Worm (Caenorhabditis elegans) whole organism, mixed stage, embryonic: ENCODE data around the gene C53A3.4.

Source experiments
- ceh-83 ChIP-seq: fragments of 200-800 bp; sonication (Bioruptor generic); optimal IDR thresholded peaks from 2 replicates; lab custom pipeline; 2018; ENCODE audit warnings: mild to moderate bottlenecking, missing genetic modification characterization, missing compliant biosample characterization
- cnd-1 ChIP-seq: fragments of 200-800 bp; sonication (Bioruptor generic); optimal IDR thresholded peaks from 2 replicates; lab custom pipeline; 2018; ENCODE audit warnings: mild to moderate bottlenecking, missing genetic modification characterization, missing compliant biosample characterization
- lin-13 ChIP-seq: fragments of 150-350 bp; optimal IDR thresholded peaks from 2 replicates; lab custom pipeline; 2014; ENCODE audit warnings: missing biosample characterization, missing genetic modification characterization
- mab-5 ChIP-seq: fragments of 150-350 bp; optimal IDR thresholded peaks from 2 replicates; lab custom pipeline; 2014; ENCODE audit warnings: missing biosample characterization, missing genetic modification characterization
- mep-1 ChIP-seq: fragments of 150-350 bp; optimal IDR thresholded peaks from 2 replicates; lab custom pipeline; 2017; ENCODE audit warnings: missing biosample characterization, missing genetic modification reagents, missing genetic modification characterization, inconsistent platforms
- nhr-237 ChIP-seq: fragments of 150-350 bp; optimal IDR thresholded peaks from 2 replicates; lab custom pipeline; 2014; ENCODE audit warnings: missing biosample characterization, missing genetic modification characterization
- nhr-28 ChIP-seq: fragments of 150-350 bp; optimal IDR thresholded peaks from 2 replicates; lab custom pipeline; 2014; ENCODE audit warnings: missing biosample characterization, missing genetic modification characterization
- nhr-76 ChIP-seq: sonication (generic microtip); optimal IDR thresholded peaks from 2 replicates; lab custom pipeline; 2017; ENCODE audit warnings: missing biosample characterization, missing genetic modification characterization

DNA sequence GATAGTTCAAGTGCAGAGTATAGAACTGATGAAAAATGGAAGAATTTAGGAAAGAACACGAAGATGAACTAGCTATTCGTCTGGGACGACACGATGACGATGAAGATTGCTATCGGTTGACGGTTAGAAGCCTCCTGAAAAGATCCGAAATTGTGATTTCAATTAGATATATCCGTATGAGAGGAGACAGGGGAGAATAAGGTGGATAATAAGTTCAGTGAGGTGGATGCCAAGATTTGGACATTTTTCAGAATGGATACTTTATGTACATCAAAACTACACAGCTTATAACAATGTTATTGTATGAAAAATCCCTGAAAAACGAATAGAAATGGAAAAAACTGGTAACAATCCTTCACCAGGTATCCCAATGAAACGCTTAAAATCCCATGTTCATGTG is 39.5 kb upstream of the C53A3.4 start, which contains the start of gene nstp-3:
- TF ChIP-seq nhr-76 (no peak), lin-13 (no peak), ceh-83 (no peak), cnd-1 (no peak), mep-1 (no peak), nhr-28 (no peak), nhr-237 (tag; lab: Kevin White, UChicago) (no peak), mab-5 (no peak)
